Fruit fly (Drosophila melanogaster) whole organism, embryonic: ENCODE measurements around the gene CG8300.

Experiments used
- CG10209 ChIP-seq: fragments of 200-800 bp; sonication (Bioruptor generic); optimal IDR thresholded peaks from 3 replicates; lab custom pipeline; 2017; ENCODE audit warnings: missing biosample characterization, mild to moderate bottlenecking, missing genetic modification characterization, missing genetic modification reagents
- CG10366 ChIP-seq: fragments of 200-800 bp; sonication (Bioruptor generic); IDR thresholded peaks from 2 replicates; pipeline ENCODE4 v1.3.6; 2022; ENCODE audit warnings: missing biosample characterization, missing genetic modification characterization
- CG11723 ChIP-seq: fragments of 200-800 bp; sonication (Bioruptor generic); optimal IDR thresholded peaks from 2 replicates; lab custom pipeline; 2017; ENCODE audit warnings: missing biosample characterization, mild to moderate bottlenecking, missing genetic modification characterization
- CG12391 ChIP-seq: fragments of 200-800 bp; sonication (Bioruptor generic); optimal IDR thresholded peaks from 3 replicates; lab custom pipeline; 2018; ENCODE audit warnings: missing biosample characterization, mild to moderate bottlenecking, missing genetic modification characterization, moderate library complexity
- CG12659 ChIP-seq: fragments of 200-800 bp; sonication (Bioruptor generic); optimal IDR thresholded peaks from 3 replicates; lab custom pipeline; 2017; ENCODE audit warnings: mild to moderate bottlenecking, missing biosample characterization, missing genetic modification reagents, missing genetic modification characterization
- CG12769 ChIP-seq: fragments of 200-800 bp; sonication (Bioruptor generic); optimal IDR thresholded peaks from 2 replicates; lab custom pipeline; 2019; ENCODE audit warnings: missing biosample characterization, mild to moderate bottlenecking, missing genetic modification characterization, moderate library complexity
- CG14710 ChIP-seq: fragments of 200-800 bp; sonication (Bioruptor generic); optimal IDR thresholded peaks from 3 replicates; lab custom pipeline; 2019; ENCODE audit warnings: missing biosample characterization, mild to moderate bottlenecking, missing genetic modification characterization, moderate library complexity
- CG18599 ChIP-seq: fragments of 200-800 bp; sonication (Bioruptor generic); optimal IDR thresholded peaks from 3 replicates; lab custom pipeline; 2017; ENCODE audit warnings: missing biosample characterization, missing genetic modification characterization, mild to moderate bottlenecking, moderate library complexity, missing genetic modification reagents
- CG2712 ChIP-seq: fragments of 200-800 bp; optimal IDR thresholded peaks from 3 replicates; lab custom pipeline; 2019; ENCODE audit warnings: missing biosample characterization, mild to moderate bottlenecking, missing genetic modification characterization, moderate library complexity
- CG31441 ChIP-seq: fragments of 200-800 bp; sonication (Bioruptor generic); IDR thresholded peaks from 2 replicates; pipeline ENCODE4 v1.3.6; 2022; ENCODE audit warnings: missing biosample characterization, missing genetic modification characterization
- CG32532 ChIP-seq: fragments of 200-800 bp; sonication (Bioruptor generic); IDR thresholded peaks from 2 replicates; pipeline ENCODE4 v1.3.6; 2022; ENCODE audit warnings: missing biosample characterization, missing genetic modification characterization
- CG43689 ChIP-seq: fragments of 200-800 bp; sonication (Bioruptor generic); IDR thresholded peaks from 2 replicates; pipeline ENCODE4 v1.3.6; 2022; ENCODE audit warnings: missing biosample characterization, missing genetic modification characterization
- CG4617 ChIP-seq: fragments of 200-800 bp; sonication (Bioruptor generic); optimal IDR thresholded peaks from 3 replicates; lab custom pipeline; 2016; ENCODE audit warnings: missing biosample characterization, missing genetic modification characterization, borderline replicate concordance
- CG6689 ChIP-seq: fragments of 200-800 bp; sonication (Bioruptor generic); IDR thresholded peaks from 2 replicates; pipeline ENCODE4 v1.3.6; 2022; ENCODE audit warnings: missing biosample characterization, missing genetic modification characterization
- CG7556 ChIP-seq: fragments of 200-800 bp; sonication (Bioruptor generic); optimal IDR thresholded peaks from 2 replicates; lab custom pipeline; 2017; ENCODE audit warnings: missing biosample characterization, mild to moderate bottlenecking, missing genetic modification characterization
- CG7745 ChIP-seq: fragments of 200-800 bp; sonication (Bioruptor generic); optimal IDR thresholded peaks from 2 replicates; lab custom pipeline; 2018; ENCODE audit warnings: missing biosample characterization, mild to moderate bottlenecking, missing genetic modification characterization, moderate library complexity
- CG8924 ChIP-seq: fragments of 200-800 bp; optimal IDR thresholded peaks from 3 replicates; lab custom pipeline; 2019; ENCODE audit warnings: missing biosample characterization, mild to moderate bottlenecking, missing genetic modification characterization, moderate library complexity
- CG8944 ChIP-seq: fragments of 200-800 bp; sonication (Bioruptor generic); optimal IDR thresholded peaks from 3 replicates; lab custom pipeline; 2016; ENCODE audit warnings: missing biosample characterization, missing genetic modification characterization
- Dip3 ChIP-seq: fragments of 200-800 bp; sonication (Bioruptor generic); optimal IDR thresholded peaks from 3 replicates; lab custom pipeline; 2016; ENCODE audit warnings: missing biosample characterization, missing genetic modification characterization
- Dll ChIP-seq: fragments of 200-800 bp; sonication (Bioruptor generic); IDR thresholded peaks from 4 replicates; pipeline ENCODE4 v1.3.6; 2022; ENCODE audit warnings: missing biosample characterization, missing genetic modification characterization; ENCODE audit not compliant: partially characterized antibody
- Dp ChIP-seq: fragments of 200-800 bp; sonication (Bioruptor generic); optimal IDR thresholded peaks from 2 replicates; lab custom pipeline; 2018; ENCODE audit warnings: missing biosample characterization, mild to moderate bottlenecking, missing genetic modification characterization, moderate library complexity
- Drgx ChIP-seq: fragments of 200-800 bp; sonication (Bioruptor generic); IDR thresholded peaks from 2 replicates; pipeline ENCODE4 v1.3.6; 2022; ENCODE audit warnings: missing biosample characterization, missing genetic modification characterization
- E2f2 ChIP-seq: fragments of 200-800 bp; sonication (Bioruptor generic); IDR thresholded peaks from 2 replicates; pipeline ENCODE4 v1.3.6; 2022; ENCODE audit warnings: missing biosample characterization, missing genetic modification characterization
- Fer3 ChIP-seq: fragments of 200-800 bp; sonication (Bioruptor generic); optimal IDR thresholded peaks from 2 replicates; lab custom pipeline; 2018; ENCODE audit warnings: missing biosample characterization, mild to moderate bottlenecking, missing genetic modification characterization, moderate library complexity
- H2.0 ChIP-seq: fragments of 200-800 bp; sonication (Bioruptor generic); IDR thresholded peaks from 2 replicates; pipeline ENCODE4 v1.3.6; 2022; ENCODE audit warnings: missing biosample characterization, missing genetic modification characterization
- Hey ChIP-seq: fragments of 200-800 bp; sonication (Bioruptor generic); optimal IDR thresholded peaks from 3 replicates; lab custom pipeline; 2018; ENCODE audit warnings: missing biosample characterization, mild to moderate bottlenecking, missing genetic modification characterization
- Hr51 ChIP-seq, 2 experiments: fragments of 200-800 bp; sonication (Bioruptor generic); optimal IDR thresholded peaks; 2 replicates in 1 of 2; 3 replicates in 1 of 2; lab custom pipeline; 2016 to 2018; ENCODE audit warnings: missing biosample characterization in 2 of 2, missing genetic modification characterization in 2 of 2, mild to moderate bottlenecking in 1 of 2, moderate library complexity in 1 of 2
- Meics ChIP-seq: fragments of 200-800 bp; sonication (Bioruptor generic); optimal IDR thresholded peaks from 2 replicates; lab custom pipeline; 2017; ENCODE audit warnings: missing biosample characterization, mild to moderate bottlenecking, missing genetic modification characterization
- Nf-YC ChIP-seq: fragments of 200-800 bp; optimal IDR thresholded peaks from 3 replicates; lab custom pipeline; 2019; ENCODE audit warnings: missing biosample characterization, mild to moderate bottlenecking, missing genetic modification characterization, moderate library complexity
- NfI ChIP-seq: fragments of 200-800 bp; sonication (Bioruptor generic); optimal IDR thresholded peaks from 3 replicates; lab custom pipeline; 2018; ENCODE audit warnings: missing biosample characterization, mild to moderate bottlenecking, missing genetic modification characterization, moderate library complexity
- Sox100B ChIP-seq: fragments of 200-800 bp; sonication (Bioruptor generic); optimal IDR thresholded peaks from 3 replicates; lab custom pipeline; 2018; ENCODE audit warnings: missing biosample characterization, mild to moderate bottlenecking, missing genetic modification characterization
- Usf ChIP-seq: fragments of 200-800 bp; sonication (Bioruptor generic); optimal IDR thresholded peaks from 2 replicates; lab custom pipeline; 2017; ENCODE audit warnings: missing genotype, missing biosample characterization, missing genetic modification characterization
- Vsx1 ChIP-seq: fragments of 200-800 bp; sonication (Bioruptor generic); optimal IDR thresholded peaks from 2 replicates; lab custom pipeline; 2017; ENCODE audit warnings: missing biosample characterization, mild to moderate bottlenecking, missing genetic modification characterization, missing genetic modification reagents
- al ChIP-seq: fragments of 200-800 bp; sonication (Bioruptor generic); IDR thresholded peaks from 2 replicates; pipeline ENCODE4 v1.3.6; 2022; ENCODE audit warnings: missing biosample characterization, missing genetic modification characterization
- cg ChIP-seq: fragments of 200-800 bp; sonication (Bioruptor generic); optimal IDR thresholded peaks from 3 replicates; lab custom pipeline; 2019; ENCODE audit warnings: missing biosample characterization, mild to moderate bottlenecking, missing genetic modification characterization, moderate library complexity
- chm ChIP-seq: fragments of 200-800 bp; sonication (Bioruptor generic); IDR thresholded peaks from 2 replicates; pipeline ENCODE4 v1.3.6; 2022; ENCODE audit warnings: missing biosample characterization, missing genetic modification characterization
- emc ChIP-seq: fragments of 200-800 bp; sonication (Bioruptor generic); optimal IDR thresholded peaks from 2 replicates; lab custom pipeline; 2016; ENCODE audit warnings: missing biosample characterization, missing genetic modification characterization
- grau ChIP-seq: fragments of 200-800 bp; optimal IDR thresholded peaks from 3 replicates; lab custom pipeline; 2019; ENCODE audit warnings: missing biosample characterization, mild to moderate bottlenecking, missing genetic modification characterization, moderate library complexity
- grn ChIP-seq: fragments of 200-800 bp; sonication (Bioruptor generic); optimal IDR thresholded peaks from 3 replicates; lab custom pipeline; 2017; ENCODE audit warnings: missing biosample characterization, missing genetic modification characterization
- ind ChIP-seq: fragments of 200-800 bp; sonication (Bioruptor generic); optimal IDR thresholded peaks from 3 replicates; lab custom pipeline; 2016; ENCODE audit warnings: missing biosample characterization, missing genetic modification characterization
- lmd ChIP-seq: fragments of 200-800 bp; sonication (Bioruptor generic); IDR thresholded peaks from 2 replicates; pipeline ENCODE4 v1.3.6; 2022; ENCODE audit warnings: missing biosample characterization, missing genetic modification characterization
- lov ChIP-seq, 2 experiments: fragments of 200-800 bp in 1 of 2; fragments of >200 bp in 1 of 2; sonication (Bioruptor generic) in 1 of 2; IDR thresholded peaks in 1 of 2; optimal IDR thresholded peaks in 1 of 2; 2 replicates in 1 of 2; 3 replicates in 1 of 2; pipeline versions ENCODE4 v1.3.6 to Lab custom; 2017 to 2022; ENCODE audit warnings: missing biosample characterization in 1 of 2, missing genetic modification characterization in 1 of 2
- luna ChIP-seq: fragments of 200-800 bp; sonication (Bioruptor generic); optimal IDR thresholded peaks from 2 replicates; lab custom pipeline; 2016; ENCODE audit warnings: missing biosample characterization, missing genetic modification characterization
- pb ChIP-seq: fragments of 200-800 bp; sonication (Bioruptor generic); optimal IDR thresholded peaks from 3 replicates; lab custom pipeline; 2016; ENCODE audit warnings: missing biosample characterization, missing genetic modification characterization
- prd ChIP-seq, 3 experiments: fragments of >200 bp in 2 of 3; fragments of 200-800 bp in 1 of 3; sonication (Bioruptor generic) in 1 of 3; optimal IDR thresholded peaks in 2 of 3; IDR thresholded peaks in 1 of 3; 2 replicates in 2 of 3; 3 replicates in 1 of 3; pipeline versions ENCODE4 v1.3.6 to Lab custom; 2017 to 2022; ENCODE audit warnings: missing biosample characterization in 1 of 3, missing genetic modification characterization in 1 of 3
- pzg ChIP-seq: fragments of 200-800 bp; sonication (Bioruptor generic); optimal IDR thresholded peaks from 3 replicates; lab custom pipeline; 2018; ENCODE audit warnings: missing biosample characterization, mild to moderate bottlenecking, missing genetic modification characterization, moderate library complexity
- wek ChIP-seq: fragments of 200-800 bp; sonication (Bioruptor generic); optimal IDR thresholded peaks from 3 replicates; lab custom pipeline; 2018; ENCODE audit warnings: missing biosample characterization, mild to moderate bottlenecking, missing genetic modification characterization, moderate library complexity

CG8300 gene

dm6 chrX:7104400-7105068 is at the start of gene CG8300, which contains the start of gene CG4617 (continued):
- TF ChIP-seq E2f2 (GFP tag; lab: Robert Waterston, UW) (peak; percentile 64), CG11723 (GFP tag; lab: Kevin White, UChicago) (no peak), CG31441 (GFP tag; lab: Robert Waterston, UW) (peak; percentile 41), CG32532 (GFP tag; lab: Robert Waterston, UW) (peak; percentile 43; the same call in 1 of the 2 replicates), CG14710 (tag; lab: Kevin White, UChicago) (peak; percentile 64), CG10366 (GFP tag; lab: Robert Waterston, UW) (no peak), Hey (no peak), Usf (no peak), CG43689 (GFP tag; lab: Robert Waterston, UW) (no peak), lov (optimal IDR thresholded peaks at IDR 0.05; lab: Kevin White, UChicago) (no peak), lov (GFP tag; IDR thresholded peaks at IDR 0.05; lab: Robert Waterston, UW) (no peak), Dip3 (no peak), Nf-YC (tag; lab: Kevin White, UChicago) (peak; percentile 14), NfI (GFP tag; lab: Kevin White, UChicago) (peak; percentile 1), wek (GFP tag; lab: Kevin White, UChicago) (no peak), pb (GFP tag; lab: Kevin White, UChicago) (no peak), CG10209 (GFP tag; lab: Kevin White, UChicago) (peak; percentile 16), grau (peak; percentile 42), CG12659 (GFP tag; lab: Kevin White, UChicago) (peak; percentile 46), Vsx1 (GFP tag; lab: Kevin White, UChicago) (no peak), ind (GFP tag; lab: Kevin White, UChicago) (peak; percentile 18), H2.0 (GFP tag; lab: Robert Waterston, UW) (no peak), CG8924 (peak; percentile 36), grn (GFP tag; lab: Kevin White, UChicago) (no peak), pzg (GFP tag; lab: Kevin White, UChicago) (peak; percentile 12), CG6689 (GFP tag; lab: Robert Waterston, UW) (0 out of 2 replicates have a peak, but pooled peaks have one; percentile 21), luna (no peak), CG4617 (GFP tag; lab: Kevin White, UChicago) (peak; percentile 72), CG7556 (GFP tag; lab: Kevin White, UChicago) (peak; percentile 23), Dp (GFP tag; lab: Kevin White, UChicago) (peak; percentile 36), Meics (GFP tag; lab: Kevin White, UChicago) (peak; percentile 18), Sox100B (GFP tag; lab: Kevin White, UChicago) (peak; percentile 37), al (GFP tag; lab: Robert Waterston, UW) (0 out of 2 replicates have a peak, but pooled peaks have one; percentile 18), Hr51 (GFP tag; optimal IDR thresholded peaks at IDR 0.05; lab: Kevin White, UChicago) (peak in 1 of 2 experiments; percentile 36), CG8944 (GFP tag; lab: Kevin White, UChicago) (no peak), emc (GFP tag; lab: Kevin White, UChicago) (no peak), prd (optimal IDR thresholded peaks at IDR 0.05; lab: Kevin White, UChicago) (no peak), prd (GFP tag; IDR thresholded peaks at IDR 0.05; lab: Robert Waterston, UW) (peak; percentile 44; the same call in 1 of the 3 replicates), Drgx (no peak), CG7745 (tag; lab: Kevin White, UChicago) (no peak), lmd (0 out of 2 replicates have a peak, but pooled peaks have one; percentile 17), CG2712 (tag; lab: Kevin White, UChicago) (peak; percentile 51), CG12769 (tag; lab: Kevin White, UChicago) (no peak), chm (GFP tag; lab: Robert Waterston, UW) (no peak), cg (GFP tag; lab: Kevin White, UChicago) (no peak), CG12391 (tag; lab: Kevin White, UChicago) (peak; percentile 66), Fer3 (tag; lab: Kevin White, UChicago) (peak; percentile 4), CG18599 (GFP tag; lab: Kevin White, UChicago) (peak; percentile 21), Dll (GFP tag; lab: Robert Waterston, UW) (0 out of 4 replicates have a peak, but pooled peaks have one; percentile 23)
